Worm (Caenorhabditis elegans): ENCODE data around the gene Y55F3AM.13.

The Y55F3AM.13 gene

DNA sequence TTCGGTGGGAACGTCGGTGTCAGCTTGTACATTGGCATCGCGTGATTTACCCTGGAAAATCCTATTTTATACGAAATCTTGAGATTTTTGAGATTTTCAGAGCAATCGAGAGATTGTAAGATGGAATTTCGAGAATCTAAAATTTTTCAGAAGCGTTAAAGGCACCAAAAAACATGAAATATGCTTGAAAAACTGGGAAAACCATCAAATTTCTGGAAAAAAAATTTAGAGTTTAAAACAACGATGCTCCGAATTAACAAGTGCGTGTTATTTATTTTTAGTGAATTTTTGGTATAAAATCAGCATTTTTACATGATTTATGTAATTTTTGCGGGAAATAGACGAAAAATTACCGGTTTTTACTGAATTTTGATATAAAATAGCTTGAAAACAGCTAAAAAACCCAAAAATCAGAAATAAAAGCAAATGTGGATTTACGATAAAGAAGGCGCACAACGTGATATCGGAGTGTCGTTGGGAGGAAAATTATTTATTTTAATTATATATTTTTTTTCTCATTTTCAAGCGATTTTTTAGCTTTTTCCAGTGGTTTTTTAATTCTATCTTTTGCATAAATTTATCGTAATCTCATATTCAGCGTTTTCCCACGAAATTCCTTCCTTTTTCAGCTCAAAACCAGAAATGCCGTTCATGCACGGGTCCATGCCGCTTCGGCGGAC lies at the start of gene Y55F3AM.13, which contains the start of gene mrps-25:
TSS of gene Y55F3AM.13 (minus strand) at position 51 of the 680 bp plus-strand sequence.
TSS of gene mrps-25 (plus strand) at position 630 of the 680 bp plus-strand sequence.
- no peak for TF ChIP-seq ceh-22 (tag; optimal IDR thresholded peaks at IDR 0.05)
- TF ChIP-seq ceh-6 (GFP tag; optimal IDR thresholded peaks at IDR 0.05) = no peak
- no peak for TF ChIP-seq K09A11.1 (tag; optimal IDR thresholded peaks at IDR 0.05; ENCODE audit: insufficient read depth)
- no peak for TF ChIP-seq pag-3 (tag; optimal IDR thresholded peaks at IDR 0.05; ENCODE audit: borderline replicate concordance)
- peak; percentile 18 for TF ChIP-seq unc-42 (tag; optimal IDR thresholded peaks at IDR 0.05)
- no peak for TF ChIP-seq zip-5 (tag; optimal IDR thresholded peaks at IDR 0.05)
- no peak for TF ChIP-seq elt-4 (tag; optimal IDR thresholded peaks at IDR 0.05)
- no peak for TF ChIP-seq che-1 (tag; optimal IDR thresholded peaks at IDR 0.05)
- peak; percentile 4 for TF ChIP-seq elt-2 (tag; optimal IDR thresholded peaks at IDR 0.05)
- TF ChIP-seq C08G9.2 (tag; optimal IDR thresholded peaks at IDR 0.05) = no peak
- TF ChIP-seq T23F11.4 (GFP tag; optimal IDR thresholded peaks at IDR 0.05) = no peak
- TF ChIP-seq ceh-18 (tag; optimal IDR thresholded peaks at IDR 0.05) = no peak
- no peak for TF ChIP-seq ztf-16 (tag; optimal IDR thresholded peaks at IDR 0.05)
- TF ChIP-seq nfya-1 (tag; optimal IDR thresholded peaks at IDR 0.05) = no peak
- no peak for TF ChIP-seq pha-2 (tag; optimal IDR thresholded peaks at IDR 0.05)
- TF ChIP-seq fax-1 (tag; optimal IDR thresholded peaks at IDR 0.05) = no peak
- no peak for TF ChIP-seq fkh-6 (tag; optimal IDR thresholded peaks at IDR 0.05)
- no peak for TF ChIP-seq ceh-31 (tag; optimal IDR thresholded peaks at IDR 0.05)
- no peak for TF ChIP-seq ceh-48 (tag; optimal IDR thresholded peaks at IDR 0.05)
- no peak for TF ChIP-seq unc-86 (tag; optimal IDR thresholded peaks at IDR 0.05)
- TF ChIP-seq gmeb-2 (tag; optimal IDR thresholded peaks at IDR 0.05) = peak; percentile 11
- TF ChIP-seq C38D4.7 (GFP tag; optimal IDR thresholded peaks at IDR 0.05) = no peak
- TF ChIP-seq fkh-10 (GFP tag; optimal IDR thresholded peaks at IDR 0.05) = no peak
- no peak for TF ChIP-seq tbx-2 (tag; optimal IDR thresholded peaks at IDR 0.05)

DNA sequence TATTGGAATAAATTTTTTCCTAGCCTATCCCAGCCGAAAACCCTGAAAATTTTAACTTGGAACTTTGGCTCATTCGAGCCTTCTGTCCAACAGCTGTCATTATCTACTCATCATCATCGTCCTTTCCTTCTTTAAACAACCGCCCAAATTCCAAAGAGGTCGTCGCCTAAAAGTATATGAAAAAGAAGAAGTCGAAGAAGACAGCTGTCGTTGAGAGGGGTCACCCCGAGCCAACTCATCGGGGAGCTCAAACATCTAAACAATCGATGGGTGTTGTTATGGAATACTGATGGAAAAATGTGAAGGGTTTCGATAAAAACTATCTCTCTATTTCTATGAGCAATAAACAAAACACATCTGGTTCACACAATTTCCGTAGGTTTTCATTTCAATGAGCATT lies 49.0 kb upstream of the Y55F3AM.13 start:
- TF ChIP-seq elt-4 (tag; optimal IDR thresholded peaks at IDR 0.05) (no peak), eyg-1 (tag; optimal IDR thresholded peaks at IDR 0.05) (no peak), ceh-6 (GFP tag; optimal IDR thresholded peaks at IDR 0.05) (no peak)

- TF ChIP-seq ceh-9 (tag; optimal IDR thresholded peaks at IDR 0.05) = no peak
- no peak for TF ChIP-seq dve-1 (tag; optimal IDR thresholded peaks at IDR 0.05)
- no peak for TF ChIP-seq ahr-1 (tag; optimal IDR thresholded peaks at IDR 0.05)
- TF ChIP-seq fax-1 (tag; optimal IDR thresholded peaks at IDR 0.05) = no peak
- no peak for TF ChIP-seq sdc-2 (tag; optimal IDR thresholded peaks at IDR 0.05)
- TF ChIP-seq ceh-31 (tag; optimal IDR thresholded peaks at IDR 0.05) = no peak
These were observed 48.4 kb upstream of the Y55F3AM.13 start, which contains the start of the genes C44B12.9 and C44B12.3 for ce11 chrIV:1104518-1104917. Gene C44B12.9 (minus strand): TSS chrIV:1104618. Gene C44B12.3 (plus strand): TSS chrIV:1104766.

ce11 chrIV:1097153-1097552 lies 41.0 kb upstream of the Y55F3AM.13 start, which contains the start of gene cox-18:
Gene cox-18 (plus strand): TSS chrIV:1097453.
- TF ChIP-seq rnt-1 (tag; optimal IDR thresholded peaks at IDR 0.05) (no peak), odd-2 (tag; optimal IDR thresholded peaks at IDR 0.05) (no peak), sox-2 (GFP tag; IDR thresholded peaks at IDR 0.05) (no peak), elt-2 (tag; optimal IDR thresholded peaks at IDR 0.05) (no peak), ahr-1 (tag; optimal IDR thresholded peaks at IDR 0.05) (no peak), sdc-2 (tag; optimal IDR thresholded peaks at IDR 0.05) (no peak), ceh-24 (tag; optimal IDR thresholded peaks at IDR 0.05) (no peak), unc-42 (tag; optimal IDR thresholded peaks at IDR 0.05) (no peak), pha-2 (tag; optimal IDR thresholded peaks at IDR 0.05) (no peak)

DNA sequence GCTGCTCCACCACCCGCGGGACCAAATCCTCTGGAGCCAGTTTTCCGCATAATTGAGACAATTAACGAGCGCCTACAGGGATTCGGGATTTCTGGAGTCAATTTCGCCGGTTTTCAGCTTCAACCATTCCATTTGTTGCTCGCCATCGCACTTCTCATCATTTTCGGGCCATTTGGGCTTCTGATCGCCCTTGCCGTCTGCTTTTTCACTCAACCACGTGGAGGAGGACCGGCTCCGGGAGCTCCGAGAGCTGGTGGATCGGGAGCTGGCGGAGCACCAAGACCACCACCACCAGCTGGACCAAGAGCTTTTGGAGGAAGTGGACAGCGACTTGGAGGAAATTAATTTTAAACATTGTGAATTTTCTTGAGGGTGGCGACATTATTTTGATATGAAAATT lies 40.0 kb upstream of the Y55F3AM.13 start:
- TF ChIP-seq tbx-7 (tag; optimal IDR thresholded peaks at IDR 0.05) = no peak
- no peak for TF ChIP-seq unc-42 (tag; optimal IDR thresholded peaks at IDR 0.05)
- no peak for TF ChIP-seq ceh-19 (GFP tag; optimal IDR thresholded peaks at IDR 0.05)
- TF ChIP-seq ceh-45 (GFP tag; IDR thresholded peaks at IDR 0.05) = no peak
- TF ChIP-seq Y22D7AL.16 (tag; optimal IDR thresholded peaks at IDR 0.05) = no peak
- no peak for TF ChIP-seq unc-3 (GFP tag; conservative IDR thresholded peaks at IDR 0.05)
- TF ChIP-seq unc-3 (tag; optimal IDR thresholded peaks at IDR 0.05) = no peak
- TF ChIP-seq tbx-2 (tag; optimal IDR thresholded peaks at IDR 0.05) = no peak

Data from whole organism, late embryonic.